Worm (Caenorhabditis elegans): ENCODE data around the gene txbp-3.
A peak's percentile ranks its signal among the peaks of the same experiment; 100 is the strongest.

Gene txbp-3

ce11 chrIII:5013915-5014346, 33.3 kb downstream of the txbp-3 start (continued):
- TF ChIP-seq Y53G8AR.9 (GFP tag; conservative IDR thresholded peaks at IDR 0.05) (no peak), ceh-40 (GFP tag; IDR thresholded peaks at IDR 0.05) (0 out of 2 replicates have a peak, but pooled peaks have one; percentile 48), mxl-1 (tag; optimal IDR thresholded peaks at IDR 0.05) (no peak), lin-54 (GFP tag; optimal IDR thresholded peaks at IDR 0.05) (peak; percentile 27), ccch-3 (GFP tag; optimal IDR thresholded peaks at IDR 0.05) (no peak), hsf-1 (GFP tag; IDR thresholded peaks at IDR 0.05) (no peak), attf-5 (GFP tag; optimal IDR thresholded peaks at IDR 0.05) (peak; percentile 86), bed-2 (GFP tag; IDR thresholded peaks at IDR 0.05) (0 out of 2 replicates have a peak, but pooled peaks have one; percentile 74), ztf-28 (GFP tag; IDR thresholded peaks at IDR 0.05) (no peak), ceh-100 (GFP tag; IDR thresholded peaks at IDR 0.05) (0 out of 2 replicates have a peak, but pooled peaks have one; percentile 8), egl-18 (GFP tag; IDR thresholded peaks at IDR 0.05) (no peak), lsy-27 (tag; optimal IDR thresholded peaks at IDR 0.05; ENCODE audit: borderline replicate concordance, insufficient read depth) (no peak), efl-1 (GFP tag; optimal IDR thresholded peaks at IDR 0.05) (no peak), attf-6 (GFP tag; IDR thresholded peaks at IDR 0.05) (no peak), egl-44 (GFP tag; IDR thresholded peaks at IDR 0.05) (no peak), nfya-1 (tag; optimal IDR thresholded peaks at IDR 0.05; ENCODE audit: borderline replicate concordance, insufficient read depth) (no peak), T07F8.4 (tag; optimal IDR thresholded peaks at IDR 0.05) (no peak), ekl-4 (GFP tag; IDR thresholded peaks at IDR 0.05) (peak; percentile 77; the same call in 1 of the 2 replicates), sptf-2 (GFP tag; optimal IDR thresholded peaks at IDR 0.05) (no peak), F49E8.2 (tag; optimal IDR thresholded peaks at IDR 0.05; ENCODE audit: insufficient read depth) (no peak), sdz-38 (tag; optimal IDR thresholded peaks at IDR 0.05) (no peak), rec-8 (tag; optimal IDR thresholded peaks at IDR 0.05) (no peak), B0261.1 (tag; optimal IDR thresholded peaks at IDR 0.05) (no peak), mel-28 (tag; optimal IDR thresholded peaks at IDR 0.05; ENCODE audit: borderline replicate concordance) (no peak), lag-1 (GFP tag; IDR thresholded peaks at IDR 0.05) (no peak), nhr-27 (tag; optimal IDR thresholded peaks at IDR 0.05) (no peak), snpc-1.1 (tag; optimal IDR thresholded peaks at IDR 0.05; ENCODE audit: insufficient read depth) (no peak), ets-4 (GFP tag; optimal IDR thresholded peaks at IDR 0.05) (no peak), hlh-26 (GFP tag; conservative IDR thresholded peaks at IDR 0.05) (no peak), chd-7 (tag; optimal IDR thresholded peaks at IDR 0.05) (peak; percentile 53), zim-3 (tag; optimal IDR thresholded peaks at IDR 0.05) (no peak), hrde-1 (tag; optimal IDR thresholded peaks at IDR 0.05; ENCODE audit: borderline replicate concordance) (no peak), ceh-58 (GFP tag; IDR thresholded peaks at IDR 0.05) (no peak), aptf-2 (GFP tag; conservative IDR thresholded peaks at IDR 0.05) (no peak), rcor-1 (GFP tag; IDR thresholded peaks at IDR 0.05) (peak; percentile 46; the same call in 1 of the 2 replicates), athp-1 (tag; optimal IDR thresholded peaks at IDR 0.05) (peak; percentile 30), die-1 (tag; optimal IDR thresholded peaks at IDR 0.05) (no peak), attf-3 (GFP tag; conservative IDR thresholded peaks at IDR 0.05) (no peak), sea-2 (GFP tag; IDR thresholded peaks at IDR 0.05) (no peak), unc-130 (GFP tag; optimal IDR thresholded peaks at IDR 0.05) (no peak), nhr-179 (tag; optimal IDR thresholded peaks at IDR 0.05) (no peak), B0019.2 (GFP tag; conservative IDR thresholded peaks at IDR 0.05) (no peak), rpc-1 (optimal IDR thresholded peaks at IDR 0.05) (no peak), rpc-1 (tag; optimal IDR thresholded peaks at IDR 0.05) (no peak), nfyb-1 (GFP tag; IDR thresholded peaks at IDR 0.05) (peak; percentile 77; the same call in 1 of the 2 replicates), pha-4 (tag; optimal IDR thresholded peaks at IDR 0.05) (no peak), cebp-1 (GFP tag; IDR thresholded peaks at IDR 0.05) (peak; percentile 41; the same call in 1 of the 2 replicates), cebp-1 (tag; optimal IDR thresholded peaks at IDR 0.05) (peak; percentile 83)

Measured in whole organism, young adult.